Fruit fly (Drosophila melanogaster) whole organism, embryonic: ENCODE measurements around the gene Vdup1.
A peak's percentile ranks its signal among the peaks of the same experiment; 100 is the strongest.

Experiments used
- Awh ChIP-seq: fragments of 200-800 bp; sonication (Bioruptor generic); IDR thresholded peaks from 2 replicates; pipeline ENCODE4, ENCODE4 v1.3.6; 2022; ENCODE audit warnings: missing biosample characterization, missing genetic modification characterization
- CG10462 ChIP-seq: fragments of 200-800 bp; sonication (Bioruptor generic); optimal IDR thresholded peaks from 2 replicates; lab custom pipeline; 2016; ENCODE audit warnings: missing biosample characterization, missing genetic modification characterization
- CG11247 ChIP-seq: fragments of 200-800 bp; sonication (Bioruptor generic); IDR thresholded peaks from 2 replicates; pipeline ENCODE4 v1.3.6; 2022; ENCODE audit warnings: missing biosample characterization, missing genetic modification characterization
- CG11696 ChIP-seq: fragments of 200-800 bp; sonication (Bioruptor generic); IDR thresholded peaks from 2 replicates; pipeline ENCODE4 v1.3.6; 2022; ENCODE audit warnings: missing biosample characterization, missing genetic modification characterization
- CG12236 ChIP-seq: fragments of 200-800 bp; sonication (Bioruptor generic); optimal IDR thresholded peaks from 2 replicates; lab custom pipeline; 2016; ENCODE audit warnings: missing biosample characterization, missing genetic modification characterization
- CG12744 ChIP-seq: fragments of 200-800 bp; sonication (Bioruptor generic); optimal IDR thresholded peaks from 2 replicates; lab custom pipeline; 2016; ENCODE audit warnings: missing biosample characterization, missing genetic modification characterization
- CG15073 ChIP-seq: fragments of 200-800 bp; sonication (Bioruptor generic); optimal IDR thresholded peaks from 2 replicates; lab custom pipeline; 2016; ENCODE audit warnings: missing biosample characterization, missing genetic modification characterization
- CG15514 ChIP-seq: fragments of 200-800 bp; sonication (Bioruptor generic); optimal IDR thresholded peaks from 3 replicates; lab custom pipeline; 2017; ENCODE audit warnings: missing biosample characterization, missing genetic modification characterization, mild to moderate bottlenecking, moderate library complexity, missing genetic modification reagents
- CG15601 ChIP-seq: fragments of 200-800 bp; sonication (Bioruptor generic); optimal IDR thresholded peaks from 3 replicates; lab custom pipeline; 2019; ENCODE audit warnings: missing biosample characterization, mild to moderate bottlenecking, missing genetic modification characterization, moderate library complexity
- CG17912 ChIP-seq: fragments of 200-800 bp; sonication (Bioruptor generic); optimal IDR thresholded peaks from 2 replicates; lab custom pipeline; 2018; ENCODE audit warnings: missing biosample characterization, mild to moderate bottlenecking, missing genetic modification characterization
- CG2202 ChIP-seq: fragments of 200-800 bp; sonication (Bioruptor generic); optimal IDR thresholded peaks from 2 replicates; lab custom pipeline; 2018; ENCODE audit warnings: missing biosample characterization, mild to moderate bottlenecking, missing genetic modification characterization
- CG2678 ChIP-seq: fragments of 200-800 bp; sonication (Bioruptor generic); optimal IDR thresholded peaks from 3 replicates; lab custom pipeline; 2019; ENCODE audit warnings: missing biosample characterization, mild to moderate bottlenecking, missing genetic modification characterization, moderate library complexity
- CG30020 ChIP-seq: fragments of 200-800 bp; optimal IDR thresholded peaks from 2 replicates; lab custom pipeline; 2019; ENCODE audit warnings: missing biosample characterization, mild to moderate bottlenecking, missing genetic modification characterization, moderate library complexity
- CG3281 ChIP-seq: fragments of 200-800 bp; sonication (Bioruptor generic); optimal IDR thresholded peaks from 3 replicates; lab custom pipeline; 2017; ENCODE audit warnings: missing biosample characterization, mild to moderate bottlenecking, missing genetic modification characterization
- CG3838 ChIP-seq: fragments of 200-800 bp; sonication (Bioruptor generic); optimal IDR thresholded peaks from 3 replicates; lab custom pipeline; 2016; ENCODE audit warnings: missing biosample characterization, missing genetic modification characterization
- CG3847 ChIP-seq: fragments of 200-800 bp; sonication (Bioruptor generic); IDR thresholded peaks from 2 replicates; pipeline ENCODE4 v1.3.6; 2022; ENCODE audit warnings: missing biosample characterization, missing genetic modification characterization
- CG4617 ChIP-seq: fragments of 200-800 bp; sonication (Bioruptor generic); optimal IDR thresholded peaks from 3 replicates; lab custom pipeline; 2016; ENCODE audit warnings: missing biosample characterization, missing genetic modification characterization, borderline replicate concordance
- CG5180 ChIP-seq: fragments of 200-800 bp; sonication (Bioruptor generic); optimal IDR thresholded peaks from 3 replicates; lab custom pipeline; 2017; ENCODE audit warnings: missing biosample characterization, missing genetic modification characterization, mild to moderate bottlenecking, moderate library complexity, missing genetic modification reagents
- CoRest ChIP-seq: fragments of 200-800 bp; sonication (Bioruptor generic); optimal IDR thresholded peaks from 3 replicates; lab custom pipeline; 2018; ENCODE audit warnings: missing biosample characterization, mild to moderate bottlenecking, missing genetic modification characterization, moderate library complexity
- CrebB ChIP-seq: fragments of 200-800 bp; sonication (Bioruptor generic); optimal IDR thresholded peaks from 3 replicates; lab custom pipeline; 2018; ENCODE audit warnings: missing biosample characterization, mild to moderate bottlenecking, missing genetic modification characterization
- D19A ChIP-seq: fragments of 200-800 bp; optimal IDR thresholded peaks from 3 replicates; lab custom pipeline; 2019; ENCODE audit warnings: missing biosample characterization, mild to moderate bottlenecking, missing genetic modification characterization, moderate library complexity
- Dip3 ChIP-seq: fragments of 200-800 bp; sonication (Bioruptor generic); optimal IDR thresholded peaks from 3 replicates; lab custom pipeline; 2016; ENCODE audit warnings: missing biosample characterization, missing genetic modification characterization
- HLH54F ChIP-seq: fragments of 200-800 bp; sonication (Bioruptor generic); optimal IDR thresholded peaks from 3 replicates; lab custom pipeline; 2016; ENCODE audit warnings: missing biosample characterization, missing genetic modification characterization
- Hmx ChIP-seq: fragments of 200-800 bp; sonication (Bioruptor generic); optimal IDR thresholded peaks from 2 replicates; lab custom pipeline; 2016; ENCODE audit warnings: missing biosample characterization, missing genetic modification characterization
- Mrtf ChIP-seq: fragments of 200-800 bp; sonication (Bioruptor generic); IDR thresholded peaks from 3 replicates; pipeline ENCODE4 v1.3.6; 2022; ENCODE audit warnings: missing biosample characterization, missing genetic modification characterization
- Oli ChIP-seq: fragments of 200-800 bp; sonication (Bioruptor generic); optimal IDR thresholded peaks from 2 replicates; lab custom pipeline; 2018; ENCODE audit warnings: missing biosample characterization, mild to moderate bottlenecking, missing genetic modification characterization, moderate library complexity
- Rfx ChIP-seq: fragments of 200-800 bp; sonication (Bioruptor generic); IDR thresholded peaks from 2 replicates; pipeline ENCODE4 v1.3.6; 2022; ENCODE audit warnings: missing biosample characterization, missing genetic modification characterization
- Sox100B ChIP-seq: fragments of 200-800 bp; sonication (Bioruptor generic); optimal IDR thresholded peaks from 3 replicates; lab custom pipeline; 2018; ENCODE audit warnings: missing biosample characterization, mild to moderate bottlenecking, missing genetic modification characterization
- Vsx1 ChIP-seq: fragments of 200-800 bp; sonication (Bioruptor generic); optimal IDR thresholded peaks from 2 replicates; lab custom pipeline; 2017; ENCODE audit warnings: missing biosample characterization, mild to moderate bottlenecking, missing genetic modification characterization, missing genetic modification reagents
- YL-1 ChIP-seq: fragments of 200-800 bp; sonication (Bioruptor generic); optimal IDR thresholded peaks from 3 replicates; lab custom pipeline; 2017; ENCODE audit warnings: missing biosample characterization, mild to moderate bottlenecking, missing genetic modification characterization
- al ChIP-seq: fragments of 200-800 bp; sonication (Bioruptor generic); IDR thresholded peaks from 2 replicates; pipeline ENCODE4 v1.3.6; 2022; ENCODE audit warnings: missing biosample characterization, missing genetic modification characterization
- chn ChIP-seq: fragments of 200-800 bp; sonication (Bioruptor generic); optimal IDR thresholded peaks from 2 replicates; lab custom pipeline; 2016; ENCODE audit warnings: missing biosample characterization, missing genetic modification characterization
- da ChIP-seq: fragments of 200-800 bp; sonication (Bioruptor generic); optimal IDR thresholded peaks from 2 replicates; lab custom pipeline; 2016; ENCODE audit warnings: missing biosample characterization, missing genetic modification characterization
- dm ChIP-seq: fragments of 200-800 bp; sonication (Bioruptor generic); optimal IDR thresholded peaks from 3 replicates; lab custom pipeline; 2016; ENCODE audit warnings: missing biosample characterization, missing genetic modification characterization
- dpn ChIP-seq, 2 experiments: fragments of 200-800 bp; sonication (Bioruptor generic); optimal IDR thresholded peaks; 3 replicates each; lab custom pipeline; 2016; ENCODE audit warnings: missing biosample characterization in 2 of 2, missing genetic modification characterization in 2 of 2
- en ChIP-seq: fragments of 200-800 bp; sonication (Bioruptor generic); optimal IDR thresholded peaks from 2 replicates; lab custom pipeline; 2016; ENCODE audit warnings: missing biosample characterization, missing genetic modification characterization
- grn ChIP-seq: fragments of 200-800 bp; sonication (Bioruptor generic); optimal IDR thresholded peaks from 3 replicates; lab custom pipeline; 2017; ENCODE audit warnings: missing biosample characterization, missing genetic modification characterization
- inv ChIP-seq: fragments of 200-800 bp; sonication (Bioruptor generic); IDR thresholded peaks from 2 replicates; pipeline ENCODE4 v1.3.6; 2022; ENCODE audit warnings: missing biosample characterization, missing genetic modification characterization; ENCODE audit not compliant: partially characterized antibody
- jumu ChIP-seq: fragments of 200-800 bp; sonication (Bioruptor generic); optimal IDR thresholded peaks from 3 replicates; lab custom pipeline; 2016; ENCODE audit warnings: missing biosample characterization, missing genetic modification characterization
- knrl ChIP-seq: fragments of 200-800 bp; sonication (Bioruptor generic); IDR thresholded peaks from 3 replicates; pipeline ENCODE4 v1.3.6; 2022; ENCODE audit warnings: missing biosample characterization, missing genetic modification characterization; ENCODE audit not compliant: partially characterized antibody
- p53 ChIP-seq: fragments of 200-800 bp; sonication (Bioruptor generic); optimal IDR thresholded peaks from 2 replicates; lab custom pipeline; 2016; ENCODE audit warnings: missing biosample characterization, missing genetic modification characterization
- pho ChIP-seq: fragments of 200-800 bp; sonication (Bioruptor generic); optimal IDR thresholded peaks from 2 replicates; lab custom pipeline; 2016; ENCODE audit warnings: missing biosample characterization, missing genetic modification characterization
- sc ChIP-seq, 3 experiments: fragments of >200 bp in 2 of 3; fragments of 200-800 bp in 1 of 3; sonication (Bioruptor generic) in 1 of 3; optimal IDR thresholded peaks; 2 replicates in 2 of 3; 3 replicates in 1 of 3; lab custom pipeline; 2017; ENCODE audit warnings: mild to moderate bottlenecking in 1 of 3, missing biosample characterization in 1 of 3, missing genetic modification characterization in 1 of 3, missing genetic modification reagents in 1 of 3
- slbo ChIP-seq: fragments of 200-800 bp; sonication (Bioruptor generic); IDR thresholded peaks from 2 replicates; pipeline ENCODE4 v1.3.6; 2022; ENCODE audit warnings: missing biosample characterization, missing genetic modification characterization
- slou ChIP-seq: fragments of 200-800 bp; sonication (Bioruptor generic); optimal IDR thresholded peaks from 3 replicates; lab custom pipeline; 2016; ENCODE audit warnings: missing biosample characterization, missing genetic modification characterization
- sqz ChIP-seq: fragments of 200-800 bp; sonication (Bioruptor generic); optimal IDR thresholded peaks from 3 replicates; lab custom pipeline; 2018; ENCODE audit warnings: missing biosample characterization, mild to moderate bottlenecking, missing genetic modification characterization
- tio ChIP-seq: fragments of 200-800 bp; sonication (Bioruptor generic); optimal IDR thresholded peaks from 2 replicates; lab custom pipeline; 2017; ENCODE audit warnings: missing biosample characterization, missing genetic modification characterization, inconsistent platforms
- vnd ChIP-seq: fragments of 200-800 bp; sonication (Bioruptor generic); IDR thresholded peaks from 3 replicates; pipeline ENCODE4 v1.3.6; 2022; ENCODE audit warnings: missing biosample characterization, missing genetic modification characterization; ENCODE audit not compliant: partially characterized antibody

Vdup1 gene

dm6 chr3L:128295-129117 is 50.3 kb downstream of the Vdup1 start (continued):
- TF ChIP-seq jumu (no peak), Rfx (GFP tag; lab: Robert Waterston, UW) (0 out of 2 replicates have a peak, but pooled peaks have one; percentile 9), p53 (GFP tag; lab: Kevin White, UChicago) (no peak), CG15514 (GFP tag; lab: Kevin White, UChicago) (no peak), CoRest (no peak), chn (GFP tag; lab: Kevin White, UChicago) (no peak), CG12236 (GFP tag; lab: Kevin White, UChicago) (no peak), CG15601 (tag; lab: Kevin White, UChicago) (peak; percentile 3), YL-1 (GFP tag; lab: Kevin White, UChicago) (no peak), slbo (GFP tag; lab: Robert Waterston, UW) (no peak), en (GFP tag; lab: Kevin White, UChicago) (no peak), CG4617 (no peak), CG5180 (GFP tag; lab: Kevin White, UChicago) (no peak), pho (GFP tag; lab: Kevin White, UChicago) (no peak), CG11696 (GFP tag; lab: Robert Waterston, UW) (no peak), CG15073 (GFP tag; lab: Kevin White, UChicago) (no peak), CG17912 (peak; percentile 24), CG3281 (GFP tag; lab: Kevin White, UChicago) (no peak), tio (GFP tag; lab: Kevin White, UChicago) (no peak), vnd (GFP tag; lab: Robert Waterston, UW) (no peak), Vsx1 (GFP tag; lab: Kevin White, UChicago) (no peak), da (GFP tag; lab: Kevin White, UChicago) (no peak), dpn (GFP tag; optimal IDR thresholded peaks at IDR 0.05; lab: Kevin White, UChicago) (no peak), CG10462 (GFP tag; lab: Kevin White, UChicago) (no peak), Sox100B (GFP tag; lab: Kevin White, UChicago) (no peak), knrl (GFP tag; lab: Robert Waterston, UW) (no peak), Dip3 (GFP tag; lab: Kevin White, UChicago) (no peak), HLH54F (GFP tag; lab: Kevin White, UChicago) (no peak), Hmx (GFP tag; lab: Kevin White, UChicago) (no peak), D19A (tag; lab: Kevin White, UChicago) (peak; percentile 8), Mrtf (GFP tag; lab: Robert Waterston, UW) (no peak), inv (no peak), CG3838 (GFP tag; lab: Kevin White, UChicago) (no peak), slou (no peak), CG11247 (GFP tag; lab: Robert Waterston, UW) (no peak), dm (no peak), grn (GFP tag; lab: Kevin White, UChicago) (peak; percentile 27), sqz (GFP tag; lab: Kevin White, UChicago) (no peak), CG2678 (no peak), Oli (tag; lab: Kevin White, UChicago) (peak; percentile 0), CG3847 (GFP tag; lab: Robert Waterston, UW) (no peak), Awh (GFP tag; lab: Robert Waterston, UW) (no peak), CG12744 (no peak), CG2202 (tag; lab: Kevin White, UChicago) (no peak), al (GFP tag; lab: Robert Waterston, UW) (no peak), CrebB (tag; lab: Kevin White, UChicago) (peak; percentile 54), CG30020 (tag; lab: Kevin White, UChicago) (peak; percentile 78), sc (optimal IDR thresholded peaks at IDR 0.05; lab: Kevin White, UChicago) (no peak), sc (GFP tag; optimal IDR thresholded peaks at IDR 0.05; lab: Kevin White, UChicago) (no peak)
